Worm (Caenorhabditis elegans) whole organism, mixed stage, embryonic: ENCODE data around the gene nhr-20.
A peak's percentile ranks its signal among the peaks of the same experiment; 100 is the strongest.

ENCODE experiments used
- M03D4.4 ChIP-seq: sonication (generic microtip); optimal IDR thresholded peaks from 2 replicates; lab custom pipeline; 2017; ENCODE audit warnings: mild to moderate bottlenecking, missing genetic modification characterization, missing compliant biosample characterization
- bed-3 ChIP-seq: fragments of 200-800 bp; sonication (Bioruptor generic); optimal IDR thresholded peaks from 3 replicates; lab custom pipeline; 2018; ENCODE audit warnings: mild to moderate bottlenecking, missing genetic modification characterization, moderate library complexity, missing compliant biosample characterization
- blmp-1 ChIP-seq: fragments of 150-350 bp; optimal IDR thresholded peaks from 2 replicates; lab custom pipeline; 2014; ENCODE audit warnings: missing biosample characterization, missing genetic modification characterization
- ceh-39 ChIP-seq: fragments of 150-350 bp; optimal IDR thresholded peaks from 2 replicates; lab custom pipeline; 2014; ENCODE audit warnings: missing biosample characterization, missing genetic modification characterization
- ceh-43 ChIP-seq: fragments of 200-800 bp; sonication (Bioruptor generic); optimal IDR thresholded peaks from 2 replicates; lab custom pipeline; 2018; ENCODE audit warnings: mild to moderate bottlenecking, missing genetic modification characterization, moderate library complexity, missing compliant biosample characterization
- ceh-83 ChIP-seq: fragments of 200-800 bp; sonication (Bioruptor generic); optimal IDR thresholded peaks from 2 replicates; lab custom pipeline; 2018; ENCODE audit warnings: mild to moderate bottlenecking, missing genetic modification characterization, missing compliant biosample characterization
- ces-1 ChIP-seq: fragments of 150-350 bp; optimal IDR thresholded peaks from 2 replicates; lab custom pipeline; 2014; ENCODE audit warnings: missing biosample characterization, missing genetic modification reagents, missing genetic modification characterization
- cnd-1 ChIP-seq: fragments of 200-800 bp; sonication (Bioruptor generic); optimal IDR thresholded peaks from 2 replicates; lab custom pipeline; 2018; ENCODE audit warnings: mild to moderate bottlenecking, missing genetic modification characterization, missing compliant biosample characterization
- drap-1 ChIP-seq: fragments of 200-800 bp; sonication (Bioruptor generic); optimal IDR thresholded peaks from 3 replicates; lab custom pipeline; 2018; ENCODE audit warnings: mild to moderate bottlenecking, missing genetic modification characterization, missing compliant biosample characterization
- elt-1 ChIP-seq: sonication (generic microtip); optimal IDR thresholded peaks from 2 replicates; lab custom pipeline; 2017; ENCODE audit warnings: missing genetic modification characterization, mild to moderate bottlenecking, missing compliant biosample characterization, antibody characterized with exemption, moderate library complexity, borderline replicate concordance; ENCODE audit not compliant: insufficient read depth
- elt-3 ChIP-seq: fragments of 150-350 bp; optimal IDR thresholded peaks from 2 replicates; lab custom pipeline; 2014; ENCODE audit warnings: missing biosample characterization, missing genetic modification characterization
- flh-1 ChIP-seq: fragments of 200-800 bp; sonication (Bioruptor generic); optimal IDR thresholded peaks from 2 replicates; lab custom pipeline; 2018; ENCODE audit warnings: mild to moderate bottlenecking, missing genetic modification characterization, moderate library complexity, missing compliant biosample characterization
- ham-2 ChIP-seq: fragments of 200-800 bp; sonication (Bioruptor generic); optimal IDR thresholded peaks from 2 replicates; lab custom pipeline; 2018; ENCODE audit warnings: mild to moderate bottlenecking, missing genetic modification characterization, missing compliant biosample characterization
- hlh-1 ChIP-seq: fragments of 150-350 bp; optimal IDR thresholded peaks from 2 replicates; lab custom pipeline; 2014; ENCODE audit warnings: missing biosample characterization, missing genetic modification reagents, missing genetic modification characterization
- lin-13 ChIP-seq: fragments of 150-350 bp; optimal IDR thresholded peaks from 2 replicates; lab custom pipeline; 2014; ENCODE audit warnings: missing biosample characterization, missing genetic modification characterization
- lin-32 ChIP-seq: fragments of 200-800 bp; sonication (Bioruptor generic); optimal IDR thresholded peaks from 2 replicates; lab custom pipeline; 2018; ENCODE audit warnings: mild to moderate bottlenecking, missing genetic modification characterization, missing compliant biosample characterization
- lsy-2 ChIP-seq: fragments of 150-350 bp; optimal IDR thresholded peaks from 2 replicates; lab custom pipeline; 2014; ENCODE audit warnings: missing biosample characterization, missing genetic modification characterization
- mab-5 ChIP-seq: fragments of 150-350 bp; optimal IDR thresholded peaks from 2 replicates; lab custom pipeline; 2014; ENCODE audit warnings: missing biosample characterization, missing genetic modification characterization
- mep-1 ChIP-seq: fragments of 150-350 bp; optimal IDR thresholded peaks from 2 replicates; lab custom pipeline; 2017; ENCODE audit warnings: missing biosample characterization, missing genetic modification reagents, missing genetic modification characterization, inconsistent platforms
- mls-2 ChIP-seq: sonication (generic microtip); optimal IDR thresholded peaks from 2 replicates; lab custom pipeline; 2016; ENCODE audit warnings: mild to moderate bottlenecking, missing genetic modification characterization, moderate library complexity, missing compliant biosample characterization
- nhr-12 ChIP-seq: fragments of 150-350 bp; optimal IDR thresholded peaks from 2 replicates; lab custom pipeline; 2014; ENCODE audit warnings: missing biosample characterization, missing genetic modification characterization
- nhr-2 ChIP-seq: fragments of 150-350 bp; optimal IDR thresholded peaks from 2 replicates; lab custom pipeline; 2014; ENCODE audit warnings: missing biosample characterization, missing genetic modification characterization
- nhr-237 ChIP-seq: fragments of 150-350 bp; optimal IDR thresholded peaks from 2 replicates; lab custom pipeline; 2014; ENCODE audit warnings: missing biosample characterization, missing genetic modification characterization
- nhr-28 ChIP-seq: fragments of 150-350 bp; optimal IDR thresholded peaks from 2 replicates; lab custom pipeline; 2014; ENCODE audit warnings: missing biosample characterization, missing genetic modification characterization
- nhr-76 ChIP-seq: sonication (generic microtip); optimal IDR thresholded peaks from 2 replicates; lab custom pipeline; 2017; ENCODE audit warnings: missing biosample characterization, missing genetic modification characterization
- pha-4 ChIP-seq: fragments of 150-350 bp; optimal IDR thresholded peaks from 2 replicates; lab custom pipeline; 2018; ENCODE audit warnings: missing biosample characterization, missing genetic modification reagents, missing genetic modification characterization
- sem-2 ChIP-seq: fragments of 200-800 bp; sonication (Bioruptor generic); optimal IDR thresholded peaks from 2 replicates; lab custom pipeline; 2018; ENCODE audit warnings: mild to moderate bottlenecking, missing genetic modification characterization, missing compliant biosample characterization
- snpc-4 ChIP-seq: fragments of 150-350 bp; optimal IDR thresholded peaks from 2 replicates; lab custom pipeline; 2014; ENCODE audit warnings: missing biosample characterization, missing genetic modification characterization
- sptf-1 ChIP-seq: sonication (generic microtip); optimal IDR thresholded peaks from 2 replicates; lab custom pipeline; 2017; ENCODE audit warnings: mild to moderate bottlenecking, missing genetic modification characterization, moderate library complexity, missing compliant biosample characterization
- tbx-8 ChIP-seq: fragments of 200-800 bp; sonication (Bioruptor generic); optimal IDR thresholded peaks from 2 replicates; lab custom pipeline; 2018; ENCODE audit warnings: mild to moderate bottlenecking, missing genetic modification characterization, moderate library complexity, missing compliant biosample characterization
- unc-120 ChIP-seq: sonication (generic microtip); optimal IDR thresholded peaks from 2 replicates; lab custom pipeline; 2017; ENCODE audit warnings: missing genetic modification characterization, missing compliant biosample characterization; ENCODE audit not compliant: poor library complexity, severe bottlenecking
- unc-39 ChIP-seq: fragments of 150-350 bp; optimal IDR thresholded peaks from 2 replicates; lab custom pipeline; 2014; ENCODE audit warnings: missing biosample characterization, missing genetic modification characterization
- unc-62 ChIP-seq: fragments of 150-350 bp; optimal IDR thresholded peaks from 2 replicates; lab custom pipeline; 2014; ENCODE audit warnings: missing biosample characterization, missing genetic modification reagents, missing genetic modification characterization
- zip-8 ChIP-seq: fragments of 150-350 bp; optimal IDR thresholded peaks from 2 replicates; lab custom pipeline; 2014; ENCODE audit warnings: missing biosample characterization, missing genetic modification characterization
- ztf-11 ChIP-seq: fragments of 150-350 bp; optimal IDR thresholded peaks from 2 replicates; lab custom pipeline; 2014; ENCODE audit warnings: missing biosample characterization, missing genetic modification characterization

nhr-20 gene

ce11 chrIII:4280215-4281173 is 47.5 kb upstream of the nhr-20 start, which contains the start of gene sup-26:
TSS of gene sup-26 (minus strand) at chrIII:4280224.
- TF ChIP-seq snpc-4 (no peak), sem-2 (GFP tag; lab: Kevin White, UChicago) (no peak), nhr-76 (tag; lab: Kevin White, UChicago) (no peak), lsy-2 (tag; lab: Kevin White, UChicago) (peak; percentile 25), elt-3 (no peak), ceh-83 (GFP tag; lab: Kevin White, UChicago) (no peak), flh-1 (GFP tag; lab: Kevin White, UChicago) (no peak), nhr-2 (tag; lab: Kevin White, UChicago) (no peak), hlh-1 (tag; lab: Kevin White, UChicago) (peak; percentile 62), ces-1 (GFP tag; lab: Kevin White, UChicago) (no peak), tbx-8 (no peak), nhr-12 (tag; lab: Kevin White, UChicago) (no peak), cnd-1 (peak; percentile 49), unc-39 (tag; lab: Kevin White, UChicago) (no peak), zip-8 (no peak), unc-120 (tag; lab: Kevin White, UChicago) (peak; percentile 68), ceh-43 (GFP tag; lab: Kevin White, UChicago) (no peak), nhr-28 (tag; lab: Kevin White, UChicago) (no peak), nhr-237 (no peak), bed-3 (GFP tag; lab: Kevin White, UChicago) (no peak), mep-1 (peak; percentile 10), mls-2 (tag; lab: Kevin White, UChicago) (peak; percentile 36), unc-62 (GFP tag; lab: Kevin White, UChicago) (peak; percentile 67), mab-5 (tag; lab: Kevin White, UChicago) (no peak), drap-1 (GFP tag; lab: Kevin White, UChicago) (peak; percentile 35), sptf-1 (peak; percentile 45), ceh-39 (tag; lab: Kevin White, UChicago) (peak; percentile 8), ztf-11 (no peak), ham-2 (GFP tag; lab: Kevin White, UChicago) (peak; percentile 58), lin-13 (peak; percentile 13), elt-1 (no peak), pha-4 (tag; lab: Kevin White, UChicago) (no peak), lin-32 (GFP tag; lab: Kevin White, UChicago) (no peak), blmp-1 (no peak), M03D4.4 (tag; lab: Kevin White, UChicago) (peak; percentile 73)

ce11 chrIII:4278203-4278602 is 45.2 kb upstream of the nhr-20 start:
- TF ChIP-seq lsy-2 (tag; lab: Kevin White, UChicago), result no peak
- TF ChIP-seq unc-62 (GFP tag; lab: Kevin White, UChicago), result no peak
- no peak for TF ChIP-seq M03D4.4 (tag; lab: Kevin White, UChicago)
- no peak for TF ChIP-seq nhr-237
- TF ChIP-seq drap-1 (GFP tag; lab: Kevin White, UChicago), result no peak
- no peak for TF ChIP-seq mls-2 (tag; lab: Kevin White, UChicago)
- no peak for TF ChIP-seq nhr-76 (tag; lab: Kevin White, UChicago)
- no peak for TF ChIP-seq bed-3 (GFP tag; lab: Kevin White, UChicago)
- TF ChIP-seq pha-4 (tag; lab: Kevin White, UChicago), result no peak
- TF ChIP-seq ceh-43 (GFP tag; lab: Kevin White, UChicago), result no peak
- no peak for TF ChIP-seq mab-5 (tag; lab: Kevin White, UChicago)
- no peak for TF ChIP-seq cnd-1
- no peak for TF ChIP-seq ces-1 (GFP tag; lab: Kevin White, UChicago)
- TF ChIP-seq nhr-12 (tag; lab: Kevin White, UChicago), result no peak
- TF ChIP-seq unc-39 (tag; lab: Kevin White, UChicago), result no peak
- TF ChIP-seq elt-1, result no peak
- no peak for TF ChIP-seq ztf-11
- TF ChIP-seq sptf-1, result no peak
- no peak for TF ChIP-seq nhr-2 (tag; lab: Kevin White, UChicago)
- TF ChIP-seq, all 35 proteins: peak for 0
